Fruit fly (Drosophila melanogaster) whole organism, adult: ENCODE results near the gene CG13314.

Source experiments
- CG14711 ChIP-seq: fragments of 200-800 bp; sonication (Bioruptor generic); optimal IDR thresholded peaks from 2 replicates; lab custom pipeline; 2018; ENCODE audit warnings: missing biosample characterization, mild to moderate bottlenecking, missing genetic modification characterization, moderate library complexity
- CG33017 ChIP-seq: fragments of 200-800 bp; sonication (Bioruptor generic); optimal IDR thresholded peaks from 2 replicates; lab custom pipeline; 2018; ENCODE audit warnings: missing biosample characterization, mild to moderate bottlenecking, missing genetic modification characterization, moderate library complexity
- CG7045 ChIP-seq: fragments of 200-800 bp; sonication (Bioruptor generic); optimal IDR thresholded peaks from 2 replicates; lab custom pipeline; 2017; ENCODE audit warnings: missing biosample characterization, mild to moderate bottlenecking, missing genetic modification characterization
- CG7101 ChIP-seq: fragments of 200-800 bp; sonication (Bioruptor generic); optimal IDR thresholded peaks from 2 replicates; lab custom pipeline; 2018; ENCODE audit warnings: missing biosample characterization, mild to moderate bottlenecking, missing genetic modification characterization, moderate library complexity
- Crg-1 ChIP-seq: fragments of 200-800 bp; sonication (Bioruptor generic); optimal IDR thresholded peaks from 2 replicates; lab custom pipeline; 2016; ENCODE audit warnings: missing biosample characterization, missing genetic modification characterization
- bab1 ChIP-seq: fragments of 200-800 bp; sonication (Bioruptor generic); optimal IDR thresholded peaks from 3 replicates; lab custom pipeline; 2019; ENCODE audit warnings: missing biosample characterization, mild to moderate bottlenecking, missing genetic modification characterization, moderate library complexity
- cic ChIP-seq: fragments of 200-800 bp; sonication (Bioruptor generic); optimal IDR thresholded peaks from 2 replicates; lab custom pipeline; 2017; ENCODE audit warnings: missing biosample characterization, mild to moderate bottlenecking, missing genetic modification characterization, moderate library complexity
- kay ChIP-seq: fragments of 200-800 bp; sonication (Bioruptor generic); peaks from one replicate; lab custom pipeline; 2016; ENCODE audit warnings: missing biosample characterization, missing genetic modification characterization, borderline replicate concordance
- pad ChIP-seq: fragments of 200-800 bp; sonication (Bioruptor generic); optimal IDR thresholded peaks from 3 replicates; lab custom pipeline; 2017; ENCODE audit warnings: missing biosample characterization, missing genetic modification characterization, mild to moderate bottlenecking, moderate library complexity, missing genetic modification reagents
- tj ChIP-seq: fragments of 200-800 bp; sonication (Bioruptor generic); optimal IDR thresholded peaks from 3 replicates; lab custom pipeline; 2017; ENCODE audit warnings: missing biosample characterization, mild to moderate bottlenecking, missing genetic modification characterization, moderate library complexity
- toe ChIP-seq: fragments of 200-800 bp; sonication (Bioruptor generic); optimal IDR thresholded peaks from 2 replicates; lab custom pipeline; 2016; ENCODE audit warnings: missing biosample characterization, missing genetic modification characterization

DNA sequence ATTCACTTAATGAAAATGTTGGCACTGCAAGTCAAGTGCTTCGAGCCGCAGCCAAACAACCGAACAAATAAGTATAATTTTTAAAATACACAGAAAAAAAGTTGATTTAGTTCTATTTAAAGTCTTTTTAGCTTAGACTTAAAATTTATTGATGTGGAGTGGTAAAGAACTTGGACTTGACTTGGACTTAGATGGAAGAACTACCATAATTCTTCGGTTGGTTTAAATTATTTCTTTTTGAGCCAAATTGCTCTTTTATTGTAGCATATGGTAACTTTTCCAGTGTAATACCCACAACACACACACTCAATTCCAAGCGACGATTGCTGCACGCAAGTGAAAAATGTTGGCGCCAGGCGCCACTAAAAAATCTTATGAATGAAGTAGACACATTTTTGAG, 46.5 kb downstream of the CG13314 start:
- TF ChIP-seq CG14711 (tag; lab: Kevin White, UChicago) (no peak), pad (GFP tag; lab: Kevin White, UChicago) (no peak), bab1 (no peak), kay (GFP tag; lab: Kevin White, UChicago) (no peak), CG33017 (tag; lab: Kevin White, UChicago) (no peak), CG7045 (GFP tag; lab: Kevin White, UChicago) (no peak), CG7101 (tag; lab: Kevin White, UChicago) (no peak), tj (GFP tag; lab: Kevin White, UChicago) (no peak), Crg-1 (no peak), toe (no peak), cic (GFP tag; lab: Kevin White, UChicago) (no peak)
